Fruit fly (Drosophila melanogaster): ENCODE results near the gene hzg.

Gene hzg

dm6 chr3L:16021064-16021683 lies 16.6 kb upstream of the hzg start (continued):
- TF ChIP-seq CG32767 (GFP tag; IDR thresholded peaks at IDR 0.05): no peak
- peak; percentile 72 for TF ChIP-seq vvl (GFP tag; IDR thresholded peaks at IDR 0.05)
- TF ChIP-seq Kr (GFP tag; optimal IDR thresholded peaks at IDR 0.05): peak; percentile 54
- TF ChIP-seq CG2199 (GFP tag; IDR thresholded peaks at IDR 0.05): no peak
- peak; percentile 22; the same call in 1 of the 2 replicates for TF ChIP-seq Ada2b (GFP tag; IDR thresholded peaks at IDR 0.05)
- TF ChIP-seq Atf6 (GFP tag; IDR thresholded peaks at IDR 0.05): no peak
- TF ChIP-seq crc (GFP tag; optimal IDR thresholded peaks at IDR 0.05): peak; percentile 3
- TF ChIP-seq CG18262 (tag; optimal IDR thresholded peaks at IDR 0.05): peak; percentile 76
- no peak for TF ChIP-seq ap (GFP tag; IDR thresholded peaks at IDR 0.05)
- TF ChIP-seq Hr39 (optimal IDR thresholded peaks at IDR 0.05): no peak
- no peak for TF ChIP-seq CG2875 (GFP tag; optimal IDR thresholded peaks at IDR 0.05)
- peak; percentile 63 for TF ChIP-seq CG17328 (GFP tag; IDR thresholded peaks at IDR 0.05)
- peak; percentile 14 for TF ChIP-seq HLH54F (GFP tag; optimal IDR thresholded peaks at IDR 0.05)
- peak; percentile 46 for TF ChIP-seq Camta (GFP tag; optimal IDR thresholded peaks at IDR 0.05)
- TF ChIP-seq ash1 (GFP tag; optimal IDR thresholded peaks at IDR 0.05): no peak
- TF ChIP-seq CG12236 (GFP tag; optimal IDR thresholded peaks at IDR 0.05): peak; percentile 43
- peak; percentile 87 for TF ChIP-seq fd102C (GFP tag; optimal IDR thresholded peaks at IDR 0.05)
- TF ChIP-seq CG6254 (GFP tag; optimal IDR thresholded peaks at IDR 0.05): no peak
- TF ChIP-seq ERR (GFP tag; optimal IDR thresholded peaks at IDR 0.05): no peak
- no peak for TF ChIP-seq ro (GFP tag; IDR thresholded peaks at IDR 0.05)
- TF ChIP-seq B-H1 (GFP tag; IDR thresholded peaks at IDR 0.05): no peak
- no peak for TF ChIP-seq CG1792 (GFP tag; optimal IDR thresholded peaks at IDR 0.05)
- TF ChIP-seq fd64A (GFP tag; optimal IDR thresholded peaks at IDR 0.05): no peak
- peak; percentile 68 for TF ChIP-seq D (optimal IDR thresholded peaks at IDR 0.05)
- peak; percentile 63 for TF ChIP-seq D (GFP tag; optimal IDR thresholded peaks at IDR 0.05)
- peak in 1 of 2 experiments; percentile 21 for TF ChIP-seq eve (GFP tag; optimal IDR thresholded peaks at IDR 0.05)
- TF ChIP-seq Sry-β (GFP tag; optimal IDR thresholded peaks at IDR 0.05): no peak
- no peak for TF ChIP-seq CG12299 (tag; optimal IDR thresholded peaks at IDR 0.05)
- TF ChIP-seq CG14050 (GFP tag; IDR thresholded peaks at IDR 0.05): no peak
- TF ChIP-seq CG11560 (tag; IDR thresholded peaks at IDR 0.05): no peak
- no peak for TF ChIP-seq slou (GFP tag; optimal IDR thresholded peaks at IDR 0.05)
- TF ChIP-seq dmrt99B (tag; optimal IDR thresholded peaks at IDR 0.05): peak; percentile 59
- peak; percentile 36; the same call in 1 of the 2 replicates for TF ChIP-seq peb (GFP tag; IDR thresholded peaks at IDR 0.05)
- no peak for TF ChIP-seq Doc3 (GFP tag; IDR thresholded peaks at IDR 0.05; ENCODE audit: partially characterized antibody)
- TF ChIP-seq CG5180 (GFP tag; optimal IDR thresholded peaks at IDR 0.05): no peak
- TF ChIP-seq Ssrp (tag; optimal IDR thresholded peaks at IDR 0.05): peak; percentile 44
- TF ChIP-seq TFAM (GFP tag; optimal IDR thresholded peaks at IDR 0.05): no peak
- TF ChIP-seq CG13424 (tag; optimal IDR thresholded peaks at IDR 0.05): peak; percentile 46
- TF ChIP-seq hkb (optimal IDR thresholded peaks at IDR 0.05): no peak
- TF ChIP-seq hkb (GFP tag; IDR thresholded peaks at IDR 0.05): 0 out of 2 replicates have a peak, but pooled peaks have one; percentile 43
- TF ChIP-seq CG32772 (GFP tag; IDR thresholded peaks at IDR 0.05): peak; percentile 22; the same call in 1 of the 2 replicates
- TF ChIP-seq CG4328 (GFP tag; optimal IDR thresholded peaks at IDR 0.05): no peak
- no peak for TF ChIP-seq Hmx (GFP tag; optimal IDR thresholded peaks at IDR 0.05)
- no peak for TF ChIP-seq knrl (GFP tag; IDR thresholded peaks at IDR 0.05; ENCODE audit: partially characterized antibody)
- no peak for TF ChIP-seq CG10147 (GFP tag; optimal IDR thresholded peaks at IDR 0.05)
- no peak for TF ChIP-seq cg (GFP tag; optimal IDR thresholded peaks at IDR 0.05)
- TF ChIP-seq NC2α (GFP tag; optimal IDR thresholded peaks at IDR 0.05): peak; percentile 3
- TF ChIP-seq otp (GFP tag; IDR thresholded peaks at IDR 0.05): peak; percentile 36; the same call in 1 of the 3 replicates
- no peak for TF ChIP-seq br (optimal IDR thresholded peaks at IDR 0.05)
- TF ChIP-seq Chrac-16 (GFP tag; optimal IDR thresholded peaks at IDR 0.05): peak; percentile 72
- TF ChIP-seq HLHmδ (GFP tag; optimal IDR thresholded peaks at IDR 0.05): no peak
- peak; percentile 8 for TF ChIP-seq ewg (GFP tag; optimal IDR thresholded peaks at IDR 0.05)
